Worm (Caenorhabditis elegans) whole organism, L3 larva: ENCODE data around the gene col-12.

Experiments
- ceh-28 ChIP-seq: fragments of 150-350 bp; optimal IDR thresholded peaks from 2 replicates; lab custom pipeline; 2014; ENCODE audit warnings: missing biosample characterization, missing genetic modification reagents, missing genetic modification characterization
- lin-15B ChIP-seq: fragments of 150-350 bp; optimal IDR thresholded peaks from 2 replicates; lab custom pipeline; 2014; ENCODE audit warnings: missing biosample characterization, missing genetic modification characterization
- nhr-76 ChIP-seq: fragments of 150-350 bp; sonication (generic microtip); optimal IDR thresholded peaks from 5 replicates; lab custom pipeline; 2014; ENCODE audit warnings: missing biosample characterization, missing genetic modification characterization

ce11 chrV:10418961-10419360 lies 6.0 kb downstream of the col-12 start, which contains the start of gene F15H10.5:
- TF ChIP-seq nhr-76 (tag; lab: Kevin White, UChicago) = no peak
- no peak for TF ChIP-seq ceh-28 (tag; lab: Kevin White, UChicago)
- no peak for TF ChIP-seq lin-15B (tag; lab: Kevin White, UChicago)
